Fruit fly (Drosophila melanogaster): ENCODE data around the gene CG10237.

The CG10237 gene

dm6 chr2L:19430343-19430742 lies 12.2 kb downstream of the CG10237 start, which contains the start of gene RtcB (continued):
- TF ChIP-seq CG2129 (GFP tag; IDR thresholded peaks at IDR 0.05; ENCODE audit: partially characterized antibody) (peak; percentile 96), Sry-δ (GFP tag; optimal IDR thresholded peaks at IDR 0.05) (peak; percentile 75), CG14710 (tag; optimal IDR thresholded peaks at IDR 0.05) (peak; percentile 67), z (GFP tag; IDR thresholded peaks at IDR 0.05) (no peak), Rfx (GFP tag; IDR thresholded peaks at IDR 0.05) (no peak; the same call in 1 of the 2 replicates), Med (GFP tag) (peak; percentile 72), CG11504 (tag; optimal IDR thresholded peaks at IDR 0.05) (peak; percentile 33), sug (tag; optimal IDR thresholded peaks at IDR 0.05) (peak; percentile 12), Dll (GFP tag; IDR thresholded peaks at IDR 0.05; ENCODE audit: partially characterized antibody) (peak; percentile 98), CG7963 (GFP tag; IDR thresholded peaks at IDR 0.05; ENCODE audit: partially characterized antibody) (peak; percentile 94), ato (GFP tag; IDR thresholded peaks at IDR 0.05; ENCODE audit: partially characterized antibody) (peak; percentile 89), CG7839 (tag; optimal IDR thresholded peaks at IDR 0.05) (peak; percentile 19), CG10321 (GFP tag; IDR thresholded peaks at IDR 0.05) (no peak), Ets97D (GFP tag; optimal IDR thresholded peaks at IDR 0.05) (peak; percentile 42), CTCF (GFP tag; optimal IDR thresholded peaks at IDR 0.05) (peak; percentile 48), Camta (GFP tag; optimal IDR thresholded peaks at IDR 0.05) (peak; percentile 19), crp (GFP tag; optimal IDR thresholded peaks at IDR 0.05) (peak in 1 of 2 experiments; percentile 66), BEAF-32 (GFP tag; optimal IDR thresholded peaks at IDR 0.05) (peak; percentile 97), Dref (GFP tag; IDR thresholded peaks at IDR 0.05) (peak; percentile 42)

dm6 chr2L:19429731-19430130 lies 12.8 kb downstream of the CG10237 start:
- TF ChIP-seq CG10321 (GFP tag; IDR thresholded peaks at IDR 0.05) (no peak), grn (GFP tag; optimal IDR thresholded peaks at IDR 0.05) (peak; percentile 93), Optix (GFP tag; IDR thresholded peaks at IDR 0.05) (0 out of 3 replicates have a peak, but pooled peaks have one; percentile 16), dysf (GFP tag; IDR thresholded peaks at IDR 0.05) (0 out of 3 replicates have a peak, but pooled peaks have one; percentile 19), kah (GFP tag; optimal IDR thresholded peaks at IDR 0.05) (no peak)

- TF ChIP-seq HmgZ (tag; optimal IDR thresholded peaks at IDR 0.05) (peak; percentile 44), kay (GFP tag; optimal IDR thresholded peaks at IDR 0.05) (peak; percentile 55), CG2199 (GFP tag; IDR thresholded peaks at IDR 0.05) (0 out of 3 replicates have a peak, but pooled peaks have one; percentile 32), Lhr (GFP tag; optimal IDR thresholded peaks at IDR 0.05) (peak; percentile 18), Hmr (GFP tag; optimal IDR thresholded peaks at IDR 0.05) (peak; percentile 11), CG14860 (GFP tag; IDR thresholded peaks at IDR 0.05; ENCODE audit: partially characterized antibody) (peak; percentile 85), cg (GFP tag; optimal IDR thresholded peaks at IDR 0.05) (peak; percentile 93), sna (GFP tag; IDR thresholded peaks at IDR 0.05; ENCODE audit: partially characterized antibody) (peak; percentile 92), CG34224 (GFP tag; IDR thresholded peaks at IDR 0.05; ENCODE audit: partially characterized antibody) (peak; percentile 92), Dll (GFP tag; IDR thresholded peaks at IDR 0.05; ENCODE audit: partially characterized antibody) (peak; percentile 99), chm (GFP tag; IDR thresholded peaks at IDR 0.05) (peak; percentile 34; the same call in 1 of the 2 replicates), YL-1 (GFP tag; optimal IDR thresholded peaks at IDR 0.05) (peak; percentile 25), CG32767 (GFP tag; IDR thresholded peaks at IDR 0.05) (no peak), grau (tag; optimal IDR thresholded peaks at IDR 0.05) (no peak), row (GFP tag; IDR thresholded peaks at IDR 0.05) (0 out of 3 replicates have a peak, but pooled peaks have one; percentile 15), CG14014 (GFP tag; IDR thresholded peaks at IDR 0.05) (no peak), CG7963 (GFP tag; IDR thresholded peaks at IDR 0.05; ENCODE audit: partially characterized antibody) (peak; percentile 90), Dip3 (GFP tag; optimal IDR thresholded peaks at IDR 0.05) (no peak), abd-A (tag; optimal IDR thresholded peaks at IDR 0.05) (peak; percentile 84), HLH4C (GFP tag; IDR thresholded peaks at IDR 0.05; ENCODE audit: partially characterized antibody) (peak; percentile 87), CG9727 (GFP tag; optimal IDR thresholded peaks at IDR 0.05) (no peak), CG2116 (GFP tag; optimal IDR thresholded peaks at IDR 0.05) (peak; percentile 66), ewg (GFP tag; optimal IDR thresholded peaks at IDR 0.05) (peak; percentile 83), Trl (optimal IDR thresholded peaks at IDR 0.05) (peak; percentile 66 to 77), Trl (GFP tag; optimal IDR thresholded peaks at IDR 0.05) (no peak), Ada2b (GFP tag; IDR thresholded peaks at IDR 0.05) (no peak), BEAF-32 (GFP tag; optimal IDR thresholded peaks at IDR 0.05) (peak; percentile 93)
Observed at dm6 chr2L:19426330-19426781, 16.2 kb downstream of the CG10237 start, which contains the start of gene Pax. Gene Pax, minus strand, starts transcription at chr2L:19426596.
